Worm (Caenorhabditis elegans) whole organism, young adult: ENCODE measurements around the gene pho-12.

Source experiments
- B0336.3 ChIP-seq: fragments of 200-800 bp; sonication (Bioruptor generic); IDR thresholded peaks from 2 replicates; pipeline ENCODE4 v1.3.6; 2022; ENCODE audit warnings: missing genetic modification characterization, missing compliant biosample characterization
- C17E4.6 ChIP-seq: fragments of 200-800 bp; sonication (Bioruptor generic); IDR thresholded peaks from 2 replicates; pipeline ENCODE4 v1.3.6; 2022; ENCODE audit warnings: missing genetic modification reagents, missing genetic modification characterization, missing compliant biosample characterization
- F23B12.7 ChIP-seq: sonication (generic microtip); optimal IDR thresholded peaks from 2 replicates; lab custom pipeline; 2017; ENCODE audit warnings: missing genetic modification characterization, mild to moderate bottlenecking, missing compliant biosample characterization, antibody characterized with exemption, moderate library complexity; ENCODE audit not compliant: insufficient read depth
- F52B5.7 ChIP-seq: sonication (generic microtip); optimal IDR thresholded peaks from 2 replicates; lab custom pipeline; 2016; ENCODE audit warnings: mild to moderate bottlenecking, missing genetic modification characterization, missing compliant biosample characterization
- F57C9.4 ChIP-seq: sonication (generic microtip); optimal IDR thresholded peaks from 2 replicates; lab custom pipeline; 2017; ENCODE audit warnings: mild to moderate bottlenecking, missing genetic modification characterization, missing compliant biosample characterization
- Y53F4B.3 ChIP-seq: fragments of 200-800 bp; sonication (Bioruptor generic); IDR thresholded peaks from 2 replicates; pipeline ENCODE4 v1.3.6; 2022; ENCODE audit warnings: missing genetic modification reagents, missing genetic modification characterization, missing compliant biosample characterization
- Y53G8AR.9 ChIP-seq: fragments of 200-800 bp; sonication (Bioruptor generic); conservative IDR thresholded peaks from 2 replicates; pipeline ENCODE4 v1.3.6; 2022; ENCODE audit warnings: missing genetic modification reagents, missing genetic modification characterization, missing compliant biosample characterization
- Y79H2A.3 ChIP-seq: fragments of 200-800 bp; sonication (Bioruptor generic); conservative IDR thresholded peaks from 2 replicates; pipeline ENCODE4 v1.3.6; 2022; ENCODE audit warnings: missing genetic modification reagents, missing genetic modification characterization, missing compliant biosample characterization
- akir-1 ChIP-seq: fragments of 200-800 bp; sonication (Bioruptor generic); optimal IDR thresholded peaks from 2 replicates; lab custom pipeline; 2018; ENCODE audit warnings: mild to moderate bottlenecking, missing genetic modification characterization, moderate library complexity, missing compliant biosample characterization
- attf-3 ChIP-seq: fragments of 200-800 bp; sonication (Bioruptor generic); conservative IDR thresholded peaks from 2 replicates; pipeline ENCODE4 v1.3.6; 2022; ENCODE audit warnings: missing genetic modification reagents, missing genetic modification characterization, missing compliant biosample characterization
- cebp-1 ChIP-seq, 2 experiments: fragments of 200-800 bp in 1 of 2; sonication (Bioruptor generic) in 1 of 2; sonication (generic microtip) in 1 of 2; IDR thresholded peaks in 1 of 2; optimal IDR thresholded peaks in 1 of 2; 2 replicates each; pipeline versions ENCODE4 v1.3.6 to Lab custom; 2017 to 2022; ENCODE audit warnings: missing compliant biosample characterization in 2 of 2, missing genetic modification characterization in 2 of 2, mild to moderate bottlenecking in 1 of 2, missing genetic modification reagents in 1 of 2, moderate library complexity in 1 of 2
- cebp-2 ChIP-seq: fragments of 200-800 bp; sonication (Bioruptor generic); IDR thresholded peaks from 2 replicates; pipeline ENCODE4 v1.3.6; 2022; ENCODE audit warnings: missing genetic modification characterization, missing compliant biosample characterization
- ceh-58 ChIP-seq: fragments of 200-800 bp; sonication (Bioruptor generic); IDR thresholded peaks from 2 replicates; pipeline ENCODE4 v1.3.6; 2022; ENCODE audit warnings: missing genetic modification characterization, missing compliant biosample characterization
- ceh-79 ChIP-seq: sonication (generic microtip); optimal IDR thresholded peaks from 2 replicates; lab custom pipeline; 2017; ENCODE audit warnings: mild to moderate bottlenecking, missing genetic modification characterization, missing compliant biosample characterization
- dox-1 ChIP-seq: fragments of 200-800 bp; sonication (Bioruptor generic); IDR thresholded peaks from 2 replicates; pipeline ENCODE4 v1.3.6; 2022; ENCODE audit warnings: missing genetic modification reagents, missing genetic modification characterization, missing compliant biosample characterization
- dpff-1 ChIP-seq: sonication (generic microtip); optimal IDR thresholded peaks from 2 replicates; lab custom pipeline; 2017; ENCODE audit warnings: mild to moderate bottlenecking, missing genetic modification characterization, missing compliant biosample characterization
- egrh-3 ChIP-seq: fragments of 200-800 bp; sonication (Bioruptor generic); IDR thresholded peaks from 2 replicates; pipeline ENCODE4 v1.3.6; 2022; ENCODE audit warnings: missing genetic modification reagents, missing genetic modification characterization, missing compliant biosample characterization
- hmg-1.2 ChIP-seq: fragments of 200-800 bp; sonication (Bioruptor generic); IDR thresholded peaks from 2 replicates; pipeline ENCODE4 v1.3.6; 2022; ENCODE audit warnings: missing genetic modification reagents, missing genetic modification characterization, missing compliant biosample characterization
- lsl-1 ChIP-seq: fragments of 200-800 bp; sonication (Bioruptor generic); optimal IDR thresholded peaks from 2 replicates; lab custom pipeline; 2018; ENCODE audit warnings: mild to moderate bottlenecking, missing genetic modification characterization, moderate library complexity, missing compliant biosample characterization
- madf-3 ChIP-seq: fragments of 200-800 bp; sonication (Bioruptor generic); IDR thresholded peaks from 2 replicates; pipeline ENCODE4 v1.3.6; 2022; ENCODE audit warnings: missing genetic modification reagents, missing genetic modification characterization, missing compliant biosample characterization
- madf-6 ChIP-seq: fragments of 200-800 bp; sonication (Bioruptor generic); IDR thresholded peaks from 2 replicates; pipeline ENCODE4 v1.3.6; 2022; ENCODE audit warnings: missing genetic modification reagents, missing genetic modification characterization, missing compliant biosample characterization
- mcd-1 ChIP-seq: fragments of 200-800 bp; sonication (Bioruptor generic); IDR thresholded peaks from 2 replicates; pipeline ENCODE4 v1.3.6; 2022; ENCODE audit warnings: missing genetic modification reagents, missing genetic modification characterization, missing compliant biosample characterization
- mxl-1 ChIP-seq: sonication (generic microtip); optimal IDR thresholded peaks from 2 replicates; lab custom pipeline; 2016; ENCODE audit warnings: missing genetic modification characterization, missing compliant biosample characterization
- nhr-27 ChIP-seq: fragments of 200-800 bp; sonication (Bioruptor generic); optimal IDR thresholded peaks from 2 replicates; lab custom pipeline; 2018; ENCODE audit warnings: mild to moderate bottlenecking, missing genetic modification characterization, moderate library complexity, missing compliant biosample characterization
- nhr-80 ChIP-seq: sonication (generic microtip); optimal IDR thresholded peaks from 2 replicates; lab custom pipeline; 2016; ENCODE audit warnings: missing genetic modification characterization, missing compliant biosample characterization
- pbrm-1 ChIP-seq: fragments of 200-800 bp; sonication (Bioruptor generic); IDR thresholded peaks from 2 replicates; pipeline ENCODE4 v1.3.6; 2022; ENCODE audit warnings: missing genetic modification reagents, missing genetic modification characterization, missing compliant biosample characterization
- sdz-38 ChIP-seq: sonication (generic microtip); optimal IDR thresholded peaks from 2 replicates; lab custom pipeline; 2016; ENCODE audit warnings: missing genotype, missing genetic modification characterization, missing compliant biosample characterization
- sea-2 ChIP-seq: fragments of 200-800 bp; sonication (Bioruptor generic); IDR thresholded peaks from 2 replicates; pipeline ENCODE4 v1.3.6; 2022; ENCODE audit warnings: missing genetic modification characterization, missing compliant biosample characterization
- snpc-1.1 ChIP-seq: sonication (generic microtip); optimal IDR thresholded peaks from 2 replicates; lab custom pipeline; 2017; ENCODE audit warnings: missing genetic modification characterization, mild to moderate bottlenecking, missing compliant biosample characterization, antibody characterized with exemption, moderate library complexity, missing genotype, missing genetic modification reagents; ENCODE audit not compliant: insufficient read depth
- sptf-2 ChIP-seq: fragments of 200-800 bp; sonication (Bioruptor generic); optimal IDR thresholded peaks from 2 replicates; lab custom pipeline; 2018; ENCODE audit warnings: mild to moderate bottlenecking, missing genetic modification characterization, missing compliant biosample characterization
- unc-130 ChIP-seq: sonication (generic microtip); optimal IDR thresholded peaks from 2 replicates; lab custom pipeline; 2016; ENCODE audit warnings: missing genetic modification reagents, missing genetic modification characterization, missing compliant biosample characterization
- ztf-18 ChIP-seq: sonication (generic microtip); optimal IDR thresholded peaks from 2 replicates; lab custom pipeline; 2016; ENCODE audit warnings: missing genotype, mild to moderate bottlenecking, missing genetic modification characterization, missing compliant biosample characterization

pho-12 gene

DNA sequence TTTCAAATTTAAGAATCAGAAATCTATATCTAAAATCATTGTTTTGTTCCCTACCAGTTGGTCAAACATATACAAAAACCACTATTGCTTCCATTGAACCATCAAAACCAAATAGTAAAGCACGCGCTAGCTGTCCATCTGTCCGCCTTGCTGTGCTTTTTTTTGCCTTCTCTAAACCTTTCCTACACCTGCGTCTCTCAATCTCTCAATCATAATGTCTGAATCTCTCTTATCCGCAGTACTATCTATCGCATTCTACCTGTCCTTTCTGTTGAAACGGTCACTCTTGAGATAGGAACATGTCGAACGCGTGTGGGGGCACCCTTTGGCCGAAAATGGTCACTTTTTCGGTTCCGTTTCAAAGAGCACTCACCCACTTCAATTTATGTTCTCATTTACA lies 13.3 kb downstream of the pho-12 start:
- TF ChIP-seq Y53G8AR.9 (GFP tag; lab: Robert Waterston, UW) (no peak), nhr-80 (no peak), egrh-3 (GFP tag; lab: Robert Waterston, UW) (no peak), pbrm-1 (GFP tag; lab: Robert Waterston, UW) (no peak), cebp-1 (GFP tag; IDR thresholded peaks at IDR 0.05; lab: Robert Waterston, UW) (no peak), cebp-1 (tag; optimal IDR thresholded peaks at IDR 0.05; lab: Kevin White, UChicago) (peak; percentile 19), dox-1 (GFP tag; lab: Robert Waterston, UW) (no peak), akir-1 (no peak), hmg-1.2 (peak; percentile 70; the same call in 1 of the 2 replicates), F57C9.4 (tag; lab: Kevin White, UChicago) (no peak)

DNA sequence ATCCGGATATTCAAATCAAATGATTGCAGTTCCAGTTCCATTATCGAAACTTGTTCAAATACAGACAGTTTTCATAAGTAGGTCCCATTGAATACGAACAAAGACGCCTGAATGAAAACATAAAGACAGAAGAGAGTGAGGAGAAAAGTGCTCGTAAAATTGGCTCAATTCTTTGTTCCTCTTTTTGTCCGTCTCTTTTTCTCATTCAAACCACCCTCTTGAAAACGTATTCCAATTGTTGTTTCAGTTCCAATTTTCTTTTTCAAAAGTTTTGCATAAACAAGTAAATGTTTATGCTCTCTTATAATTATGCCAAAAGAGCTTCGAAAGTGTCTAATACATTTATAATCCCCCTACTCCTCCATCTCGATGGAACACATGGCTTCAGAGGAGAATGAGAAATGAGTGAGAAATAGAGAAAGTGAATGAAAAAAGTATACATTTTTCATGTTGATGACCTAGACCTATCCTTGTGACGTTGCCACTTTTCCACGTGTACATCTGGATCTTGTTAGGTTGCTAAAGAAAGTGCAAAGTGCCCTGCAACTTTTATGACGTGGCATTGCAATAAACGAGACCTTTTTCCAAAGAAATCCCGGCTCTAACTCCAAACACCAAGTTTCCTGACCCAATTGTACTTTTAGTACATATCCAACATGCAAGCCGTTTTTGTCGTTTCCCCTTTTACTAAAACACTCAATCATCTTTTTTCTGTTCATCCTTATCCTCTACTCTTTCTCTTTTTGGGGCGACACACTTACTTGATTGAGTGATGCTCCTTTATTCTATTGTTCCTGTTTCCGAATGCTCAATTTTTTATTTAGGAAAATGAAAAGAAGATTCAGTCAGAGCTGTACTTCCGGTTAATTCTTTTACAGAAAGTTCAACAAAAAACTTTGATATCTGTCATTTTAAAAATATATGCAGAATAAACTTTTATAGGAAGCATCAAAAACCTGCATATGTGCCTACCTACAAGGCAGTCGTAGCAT lies 14.1 kb downstream of the pho-12 start:
- TF ChIP-seq pbrm-1 (GFP tag; lab: Robert Waterston, UW), result no peak
- no peak for TF ChIP-seq B0336.3 (GFP tag; lab: Robert Waterston, UW)
- no peak for TF ChIP-seq ztf-18 (tag; lab: Kevin White, UChicago)
- no peak for TF ChIP-seq snpc-1.1 (tag; lab: Kevin White, UChicago)

DNA sequence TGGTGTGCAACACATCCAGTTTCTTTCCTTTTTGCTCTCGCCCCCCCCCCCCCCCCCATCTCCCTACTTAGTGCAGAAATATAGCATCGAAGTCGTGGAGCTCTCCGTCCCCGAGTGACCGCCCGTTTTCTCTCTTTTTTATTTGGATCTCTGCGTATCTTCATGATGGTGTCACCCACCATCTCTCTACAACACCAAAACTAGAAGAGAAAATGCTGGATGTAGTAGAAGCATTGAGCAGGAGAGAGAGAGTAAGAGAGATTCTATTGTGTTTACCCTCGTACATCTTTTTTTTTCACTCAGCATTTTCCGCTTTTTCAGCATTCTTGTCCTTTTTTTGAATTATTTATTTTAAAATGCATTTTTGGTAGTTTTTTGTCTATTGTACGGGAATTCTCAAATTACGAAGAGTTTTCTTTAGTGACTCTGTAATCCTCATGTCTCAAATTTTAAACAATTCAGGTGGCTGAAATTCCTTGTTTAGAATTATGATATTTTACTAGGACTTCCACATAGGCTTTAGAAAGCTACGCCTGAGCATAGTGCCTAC lies 18.2 kb downstream of the pho-12 start:
- TF ChIP-seq sptf-2 (GFP tag; lab: Kevin White, UChicago) (no peak), lsl-1 (GFP tag; lab: Kevin White, UChicago) (no peak), nhr-27 (tag; lab: Kevin White, UChicago) (no peak), egrh-3 (GFP tag; lab: Robert Waterston, UW) (no peak), Y53F4B.3 (GFP tag; lab: Robert Waterston, UW) (no peak), attf-3 (GFP tag; lab: Robert Waterston, UW) (no peak), C17E4.6 (no peak), F52B5.7 (no peak), Y79H2A.3 (GFP tag; lab: Robert Waterston, UW) (no peak), cebp-2 (GFP tag; lab: Robert Waterston, UW) (no peak), ceh-79 (tag; lab: Kevin White, UChicago) (no peak)

DNA sequence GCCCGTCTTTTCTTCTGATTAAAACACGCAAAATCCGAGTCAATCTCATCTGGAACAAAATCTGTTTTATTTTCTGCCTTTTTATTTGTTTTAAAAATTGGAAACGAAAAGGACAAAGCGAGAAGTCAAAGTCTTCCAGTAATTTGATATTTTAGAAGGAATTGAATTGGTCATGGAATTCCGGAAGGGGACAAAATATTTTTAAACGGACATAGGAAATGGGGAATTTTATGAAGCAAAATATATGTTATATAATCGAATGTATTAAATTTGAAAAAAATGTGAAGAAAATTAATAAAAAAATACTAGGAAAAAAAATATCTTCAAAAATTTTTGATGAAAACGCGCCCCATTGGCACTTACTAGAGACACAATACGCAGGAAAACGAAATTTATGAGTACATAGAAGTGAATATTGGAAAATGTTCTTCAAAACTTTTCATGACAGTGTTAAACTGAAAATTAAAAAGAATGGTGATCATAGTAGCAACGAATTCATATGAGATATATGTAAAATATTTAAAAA lies 19.9 kb downstream of the pho-12 start, which contains the start of gene F33G12.7:
TSS of gene F33G12.7 (minus strand) at position 51 of the 526 bp plus-strand sequence.
- TF ChIP-seq lsl-1 (GFP tag; lab: Kevin White, UChicago) (peak; percentile 16), mxl-1 (tag; lab: Kevin White, UChicago) (no peak)

DNA sequence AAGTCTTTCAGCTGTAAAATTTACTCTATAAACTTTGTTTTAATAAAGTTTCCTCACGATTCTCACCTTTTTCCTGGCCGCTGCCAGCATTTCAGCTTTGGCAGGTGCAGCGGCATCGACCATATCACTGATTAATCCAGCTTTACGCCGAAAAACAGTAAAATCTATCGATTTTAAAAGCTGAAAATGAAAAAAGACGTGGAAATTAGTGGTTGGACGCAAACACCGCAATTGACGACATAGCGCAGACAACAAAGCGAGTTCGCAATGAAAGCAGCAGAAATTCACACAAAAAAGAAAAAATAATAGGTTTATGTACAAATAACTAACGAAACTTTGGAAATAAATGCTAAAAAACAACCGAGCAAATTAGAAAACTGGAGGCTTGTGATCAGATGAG lies 20.7 kb downstream of the pho-12 start, which contains the start of gene golg-2:
TSS of gene golg-2 (minus strand) at position 180 of the 400 bp plus-strand sequence.
- TF ChIP-seq mcd-1 (GFP tag; lab: Robert Waterston, UW), result no peak
- TF ChIP-seq F23B12.7 (tag; lab: Kevin White, UChicago), result peak; percentile 18

DNA sequence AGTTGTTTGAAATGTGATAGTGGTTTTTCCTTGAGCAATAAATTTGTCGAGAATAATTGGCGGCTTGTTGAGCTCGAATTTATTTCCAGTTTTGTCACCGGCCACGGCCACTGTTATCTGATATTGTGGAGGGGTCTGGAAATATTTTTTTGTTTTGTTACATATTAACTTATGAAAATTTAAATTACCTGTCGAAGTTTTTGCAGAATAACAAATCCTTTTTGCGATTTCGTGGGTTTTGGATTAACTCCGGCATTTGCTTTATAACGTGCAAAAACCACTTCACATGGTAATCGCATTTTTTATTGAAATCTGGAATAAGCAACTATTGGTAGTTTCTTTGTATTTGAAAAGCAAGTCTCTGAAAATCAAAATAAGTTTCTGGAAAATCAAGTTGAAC lies 24.5 kb downstream of the pho-12 start, which contains the start of gene lrr-1:
TSS of gene lrr-1 (minus strand) at position 312 of the 400 bp plus-strand sequence.
- TF ChIP-seq madf-6 (GFP tag; lab: Robert Waterston, UW), result peak; percentile 43; the same call in 1 of the 2 replicates
- no peak for TF ChIP-seq ceh-58 (GFP tag; lab: Robert Waterston, UW)
- TF ChIP-seq madf-3 (GFP tag; lab: Robert Waterston, UW), result no peak
- no peak for TF ChIP-seq dpff-1 (tag; lab: Kevin White, UChicago)
- no peak for TF ChIP-seq sea-2 (GFP tag; lab: Robert Waterston, UW)
- TF ChIP-seq unc-130, result no peak
- no peak for TF ChIP-seq sdz-38 (tag; lab: Kevin White, UChicago)
